Worm (Caenorhabditis elegans) whole organism, L4/young adult: Measurements from ENCODE around the gene T01G5.6.

Experiments used
- W03F9.2 ChIP-seq: fragments of 150-350 bp; optimal IDR thresholded peaks from 2 replicates; lab custom pipeline; 2014; ENCODE audit warnings: missing biosample characterization, missing genetic modification characterization
- dao-5 ChIP-seq: sonication (generic microtip); optimal IDR thresholded peaks from 2 replicates; lab custom pipeline; 2016; ENCODE audit warnings: missing genotype, missing genetic modification characterization, moderate library complexity, missing compliant biosample characterization
- him-1 ChIP-seq: sonication (generic microtip); optimal IDR thresholded peaks from 2 replicates; lab custom pipeline; 2016; ENCODE audit warnings: missing genotype, missing genetic modification reagents, missing genetic modification characterization, missing compliant biosample characterization

Gene T01G5.6

DNA sequence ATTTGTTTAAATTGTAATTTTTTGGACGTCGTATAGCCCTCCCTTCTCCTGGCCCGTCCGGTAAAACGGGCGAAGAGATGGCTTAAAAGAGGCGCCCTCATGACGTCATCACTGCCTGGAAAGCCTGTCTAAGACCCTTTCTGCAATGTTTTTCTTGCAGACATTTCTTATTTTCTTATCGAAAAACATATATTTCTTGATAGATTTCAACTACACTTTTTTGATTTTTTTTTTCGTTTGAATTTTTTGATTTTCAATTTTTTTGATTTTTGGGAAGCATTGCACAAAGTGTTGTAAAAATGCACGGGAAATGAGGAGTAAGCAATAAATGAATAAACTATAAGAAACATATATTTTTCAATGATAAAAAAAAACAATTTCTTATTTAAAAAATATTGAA lies at the start of gene T01G5.6:
TSS of gene T01G5.6 (minus strand) at position 101 of the 400 bp plus-strand sequence.
- TF ChIP-seq W03F9.2 (tag; lab: Kevin White, UChicago) (no peak), dao-5 (tag; lab: Kevin White, UChicago) (no peak), him-1 (tag; lab: Kevin White, UChicago) (no peak)

DNA sequence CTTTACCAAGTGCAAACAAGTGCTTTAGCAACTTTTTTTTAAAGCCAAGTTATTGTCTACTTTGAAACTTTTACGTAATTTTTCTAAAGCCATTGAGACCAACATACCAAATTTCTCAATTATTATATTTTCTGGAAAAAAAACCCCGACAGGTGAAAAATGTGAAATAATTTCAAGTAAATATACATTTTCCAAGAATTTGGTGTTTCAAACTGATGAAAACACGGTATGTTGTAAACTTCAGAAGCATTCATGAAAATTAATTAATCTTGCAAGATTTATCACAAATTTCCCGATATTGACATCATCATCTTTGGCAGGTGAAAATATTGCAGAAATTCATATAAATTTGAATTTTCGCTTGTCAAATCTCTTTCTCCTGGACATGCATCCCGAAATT lies 48.8 kb upstream of the T01G5.6 start, which contains the start of gene srz-11:
TSS of gene srz-11 (plus strand) at position 386 of the 400 bp plus-strand sequence.
- no peak for TF ChIP-seq dao-5 (tag; lab: Kevin White, UChicago)
- no peak for TF ChIP-seq W03F9.2 (tag; lab: Kevin White, UChicago)
- no peak for TF ChIP-seq him-1 (tag; lab: Kevin White, UChicago)

DNA sequence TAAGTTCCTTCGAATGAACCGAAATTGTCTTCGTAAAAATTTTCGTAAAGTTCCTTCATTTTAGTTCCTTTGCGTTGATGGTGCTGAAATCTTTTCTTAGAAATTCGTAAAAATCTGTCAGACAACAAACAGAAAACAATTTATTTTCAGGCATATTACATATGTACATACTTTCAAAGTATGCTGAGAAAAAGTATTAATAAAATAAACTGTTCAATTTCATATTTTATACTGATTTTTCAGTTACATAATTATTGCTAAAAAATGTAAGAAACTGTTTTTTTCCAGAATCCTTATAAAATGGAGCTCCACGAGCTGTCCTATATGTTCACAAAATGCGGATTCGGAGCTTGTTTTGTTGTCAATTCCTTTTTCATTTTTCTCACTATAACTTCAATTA lies 44.8 kb upstream of the T01G5.6 start, which contains the start of gene str-45:
TSS of gene str-45 (plus strand) at position 301 of the 400 bp plus-strand sequence.
- TF ChIP-seq W03F9.2 (tag; lab: Kevin White, UChicago) (no peak), him-1 (tag; lab: Kevin White, UChicago) (no peak), dao-5 (tag; lab: Kevin White, UChicago) (no peak)

DNA sequence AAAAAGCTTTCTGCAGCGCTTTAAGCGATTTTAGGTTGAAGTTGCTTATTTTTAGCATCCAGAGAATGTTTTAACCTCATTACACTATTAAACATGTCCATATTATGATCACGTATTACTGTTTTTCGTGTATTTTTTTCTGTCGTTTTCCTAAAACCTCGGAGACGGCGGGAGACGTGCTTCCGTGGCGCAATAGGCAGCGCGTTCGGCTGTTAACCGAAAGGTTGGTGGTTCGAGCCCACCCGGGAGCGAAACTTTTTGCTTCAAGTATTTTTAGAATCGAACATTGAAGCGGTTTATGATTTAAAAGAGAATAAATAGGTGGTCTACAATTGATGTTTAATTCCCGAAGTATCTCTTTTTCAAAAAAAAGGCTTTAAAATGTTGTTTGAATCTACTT lies 42.6 kb upstream of the T01G5.6 start:
- TF ChIP-seq dao-5 (tag; lab: Kevin White, UChicago) = no peak
- TF ChIP-seq W03F9.2 (tag; lab: Kevin White, UChicago) = no peak
- no peak for TF ChIP-seq him-1 (tag; lab: Kevin White, UChicago)

DNA sequence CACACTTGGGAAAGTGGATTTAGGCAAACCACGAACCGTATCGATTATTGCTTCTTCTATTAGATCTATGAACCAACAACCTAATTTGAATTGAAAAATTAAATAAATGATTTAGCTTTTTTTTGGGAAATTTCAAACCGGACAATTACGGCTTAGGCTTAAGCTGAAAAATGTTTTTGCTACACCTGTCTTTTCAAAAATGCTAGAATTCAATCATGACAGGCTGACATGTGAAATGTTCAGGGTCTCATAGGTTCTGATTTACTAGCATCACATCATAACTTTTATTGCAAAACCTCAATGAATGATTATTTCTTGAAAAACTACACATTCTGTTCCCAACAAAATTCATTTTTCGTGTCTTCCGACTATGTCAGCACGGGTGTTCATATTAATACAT lies 39.4 kb upstream of the T01G5.6 start, which contains the start of gene srh-55:
TSS of gene srh-55 (plus strand) at position 301 of the 400 bp plus-strand sequence.
- no peak for TF ChIP-seq dao-5 (tag; lab: Kevin White, UChicago)
- no peak for TF ChIP-seq him-1 (tag; lab: Kevin White, UChicago)

DNA sequence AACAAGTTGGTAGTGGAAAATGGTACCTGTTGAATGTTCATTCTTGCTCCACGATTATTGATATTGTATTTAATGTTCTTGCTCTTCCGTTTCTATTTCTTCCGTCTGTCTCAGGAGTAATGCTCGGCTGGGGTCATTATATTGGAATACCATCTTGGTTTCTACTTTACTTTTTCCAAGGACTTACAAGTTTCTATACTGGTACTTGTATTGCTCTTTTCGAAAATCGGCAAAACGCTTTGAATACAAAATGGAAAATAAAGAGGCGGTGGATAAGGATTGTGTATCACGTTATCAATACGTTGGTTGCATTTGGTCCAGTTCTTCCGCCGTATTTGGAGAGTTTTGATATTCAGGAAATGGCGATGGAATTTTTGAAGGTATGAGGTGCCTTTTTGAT lies 38.1 kb upstream of the T01G5.6 start:
- TF ChIP-seq him-1 (tag; lab: Kevin White, UChicago) (no peak), dao-5 (tag; lab: Kevin White, UChicago) (no peak), W03F9.2 (tag; lab: Kevin White, UChicago) (no peak)

DNA sequence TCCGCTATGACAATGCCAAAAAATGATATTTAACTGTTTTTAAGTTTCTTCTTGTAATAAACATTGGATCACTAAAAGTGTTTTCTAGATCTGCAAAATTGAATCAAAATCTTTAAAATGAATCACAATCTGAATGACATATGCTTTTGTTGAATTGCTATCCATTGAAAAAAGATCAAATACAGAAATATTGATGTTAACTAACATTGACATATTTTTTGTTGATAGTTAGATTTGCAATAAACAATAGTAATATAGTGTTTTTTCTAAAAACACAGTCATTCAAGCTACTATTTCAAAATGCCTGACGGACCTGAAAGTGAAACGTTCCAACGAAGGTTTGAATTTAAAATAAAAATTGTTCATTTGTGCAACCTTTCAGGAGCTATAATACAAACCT lies 36.8 kb upstream of the T01G5.6 start, which contains the start of gene T09F5.2:
TSS of gene T09F5.2 (plus strand) at position 301 of the 400 bp plus-strand sequence.
- TF ChIP-seq him-1 (tag; lab: Kevin White, UChicago) (no peak), W03F9.2 (tag; lab: Kevin White, UChicago) (no peak), dao-5 (tag; lab: Kevin White, UChicago) (no peak)

DNA sequence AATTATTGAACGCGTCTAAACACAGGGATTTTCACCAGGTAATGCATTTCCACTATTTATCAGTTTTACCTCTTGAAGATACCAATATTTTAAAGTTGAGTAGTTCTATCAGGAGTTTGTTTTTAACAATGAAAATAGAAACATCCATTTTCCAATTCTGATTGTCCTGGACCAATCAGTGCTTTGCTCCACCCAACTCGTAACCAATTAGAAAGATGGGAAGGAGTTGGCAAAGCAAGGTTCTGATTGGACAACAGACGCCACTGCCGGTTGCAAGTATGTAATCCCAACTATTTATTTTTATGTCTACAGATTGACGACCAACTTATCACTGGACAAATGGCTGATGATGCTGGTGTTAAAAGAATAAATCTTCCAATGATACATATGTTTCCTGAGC lies 36.3 kb upstream of the T01G5.6 start:
- TF ChIP-seq dao-5 (tag; lab: Kevin White, UChicago) (no peak), him-1 (tag; lab: Kevin White, UChicago) (no peak), W03F9.2 (tag; lab: Kevin White, UChicago) (no peak)

DNA sequence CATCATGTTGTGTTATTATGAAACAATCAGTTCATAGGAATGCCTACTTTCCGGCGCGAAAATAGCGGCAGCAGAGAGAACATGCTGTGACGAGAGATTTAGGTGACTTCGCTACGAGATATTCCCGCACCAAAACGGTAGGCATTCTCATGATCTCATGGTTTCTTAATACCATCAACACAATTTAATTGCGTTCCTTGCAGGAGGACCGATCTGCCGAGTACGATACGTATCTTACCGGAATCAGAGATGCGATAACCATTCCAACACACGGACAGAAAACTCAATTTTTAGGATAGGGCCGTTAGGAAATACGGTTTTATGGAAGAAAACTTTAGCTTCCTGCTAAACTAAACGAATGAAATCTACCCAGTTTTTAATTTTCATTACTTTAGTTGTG lies 34.9 kb upstream of the T01G5.6 start, which contains the start of gene T09F5.1:
TSS of gene T09F5.1 (plus strand) at position 301 of the 400 bp plus-strand sequence.
- no peak for TF ChIP-seq him-1 (tag; lab: Kevin White, UChicago)
- no peak for TF ChIP-seq W03F9.2 (tag; lab: Kevin White, UChicago)
- no peak for TF ChIP-seq dao-5 (tag; lab: Kevin White, UChicago)

DNA sequence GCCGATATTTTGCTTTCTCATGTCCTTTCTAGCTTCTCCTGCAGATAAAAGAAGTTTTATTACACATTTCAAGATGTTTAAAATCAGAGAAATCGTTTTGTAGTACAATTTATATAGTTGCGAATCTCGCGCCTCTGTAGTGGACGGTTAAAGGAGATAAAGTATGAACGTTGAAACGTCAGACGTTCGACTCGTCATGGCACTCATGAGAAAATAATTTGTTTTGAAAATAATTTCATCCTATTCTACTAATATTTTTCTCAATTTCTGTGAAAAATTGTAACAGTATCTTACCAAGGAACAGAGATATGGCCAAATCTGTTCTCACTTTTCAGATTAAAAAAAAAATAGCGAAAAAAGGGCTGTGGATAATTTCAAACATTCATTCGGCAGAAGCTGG lies 33.9 kb upstream of the T01G5.6 start, which contains the start of gene T09F5.20:
TSS of gene T09F5.20 (minus strand) at position 101 of the 400 bp plus-strand sequence.
- TF ChIP-seq W03F9.2 (tag; lab: Kevin White, UChicago) (no peak), him-1 (tag; lab: Kevin White, UChicago) (no peak)

DNA sequence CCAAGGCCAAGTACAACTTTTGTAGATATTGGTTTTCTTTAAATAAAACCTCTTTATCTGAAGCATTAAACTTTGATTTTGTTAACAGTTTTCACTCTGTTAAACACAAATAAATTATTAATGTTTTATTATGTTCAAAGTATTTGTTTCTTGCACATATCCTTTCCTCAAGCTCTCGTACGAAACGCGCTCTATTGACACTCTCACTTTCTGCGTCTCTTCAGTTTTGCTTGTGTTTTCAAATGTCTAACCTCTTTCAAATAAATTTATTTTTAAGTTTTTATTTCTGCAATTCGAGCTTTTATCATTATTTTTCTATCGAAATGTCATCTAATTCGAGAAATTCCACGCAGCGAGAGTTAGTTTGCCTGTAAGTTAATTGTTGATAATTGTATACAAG lies 29.9 kb upstream of the T01G5.6 start, which contains the start of gene K08F9.4:
TSS of gene K08F9.4 (plus strand) at position 222 of the 400 bp plus-strand sequence.
- TF ChIP-seq W03F9.2 (tag; lab: Kevin White, UChicago) (peak; percentile 64), dao-5 (tag; lab: Kevin White, UChicago) (no peak)

DNA sequence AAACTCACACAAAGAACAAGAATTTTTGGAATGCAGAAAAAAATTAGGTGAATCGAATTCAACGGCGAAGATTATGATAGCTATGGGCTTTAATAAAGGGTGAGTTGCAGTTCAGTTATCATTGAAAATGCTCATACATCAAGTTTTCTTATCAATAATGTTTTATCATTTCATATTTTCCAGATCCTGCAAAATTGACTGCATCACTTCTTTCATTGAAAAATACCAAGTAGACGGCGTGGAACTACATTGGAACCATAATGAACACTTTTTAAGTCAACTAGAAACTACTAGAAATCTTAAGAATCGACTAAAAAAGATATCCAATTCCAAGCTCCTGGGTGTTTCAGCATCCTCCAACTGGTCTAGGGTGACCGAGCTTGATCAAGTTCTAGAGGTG lies 29.4 kb upstream of the T01G5.6 start, which contains the start of gene K08F9.1:
TSS of gene K08F9.1 (minus strand) at position 101 of the 400 bp plus-strand sequence.
- TF ChIP-seq dao-5 (tag; lab: Kevin White, UChicago) (no peak), W03F9.2 (tag; lab: Kevin White, UChicago) (no peak), him-1 (tag; lab: Kevin White, UChicago) (no peak)

DNA sequence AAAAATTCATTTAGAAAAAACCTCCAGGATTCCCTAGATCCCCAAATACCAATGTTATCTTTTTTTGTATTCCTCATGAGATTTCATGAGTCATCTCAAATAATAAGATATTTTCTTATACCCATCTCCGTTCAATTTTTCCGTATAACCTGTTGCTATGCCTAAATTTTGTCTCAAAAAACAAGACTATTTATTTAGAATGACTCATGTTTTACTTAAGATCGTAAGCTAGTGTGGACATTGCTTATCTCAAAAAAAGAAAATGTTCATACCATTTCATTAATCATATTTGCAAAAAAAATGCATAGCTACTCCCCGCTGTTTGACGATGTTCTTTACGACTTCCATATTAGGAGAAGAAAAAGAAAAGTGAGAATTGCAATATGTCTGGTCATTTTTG lies 26.4 kb upstream of the T01G5.6 start, which contains the start of gene K08F9.3:
TSS of gene K08F9.3 (plus strand) at position 301 of the 400 bp plus-strand sequence.
- TF ChIP-seq dao-5 (tag; lab: Kevin White, UChicago) (no peak), him-1 (tag; lab: Kevin White, UChicago) (no peak), W03F9.2 (tag; lab: Kevin White, UChicago) (no peak)

DNA sequence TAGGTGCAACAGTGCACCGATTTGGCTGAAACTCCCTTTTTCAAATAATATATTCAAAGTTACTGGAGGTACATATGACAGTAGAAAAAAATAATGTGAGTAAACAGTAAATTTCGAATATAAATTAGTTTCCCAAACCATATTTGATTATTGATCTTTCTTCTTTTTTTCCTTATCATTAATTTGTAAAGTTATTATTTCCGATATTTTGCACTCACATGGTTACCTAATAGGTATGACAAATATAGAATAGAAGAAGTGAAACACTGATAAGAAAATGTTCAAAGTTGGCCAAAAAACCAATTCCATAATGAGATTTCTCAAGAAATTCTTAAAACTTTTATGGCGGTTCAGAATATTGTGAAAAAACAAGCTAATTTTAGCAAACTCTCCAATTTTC lies 25.9 kb upstream of the T01G5.6 start:
- TF ChIP-seq dao-5 (tag; lab: Kevin White, UChicago) (no peak), W03F9.2 (tag; lab: Kevin White, UChicago) (no peak)
